Worm (Caenorhabditis elegans) whole organism, young adult: ENCODE data around the gene frm-2.

Experiments used
- B0035.1 ChIP-seq: sonication (generic microtip); optimal IDR thresholded peaks from 2 replicates; lab custom pipeline; 2016; ENCODE audit warnings: missing genetic modification characterization, mild to moderate bottlenecking, missing compliant biosample characterization, missing genotype, missing genetic modification reagents
- B0336.3 ChIP-seq: fragments of 200-800 bp; sonication (Bioruptor generic); IDR thresholded peaks from 2 replicates; pipeline ENCODE4 v1.3.6; 2022; ENCODE audit warnings: missing genetic modification characterization, missing compliant biosample characterization
- F22D6.2 ChIP-seq: sonication (generic microtip); optimal IDR thresholded peaks from 2 replicates; lab custom pipeline; 2016; ENCODE audit warnings: mild to moderate bottlenecking, missing genetic modification characterization, missing compliant biosample characterization
- F23B12.7 ChIP-seq: sonication (generic microtip); optimal IDR thresholded peaks from 2 replicates; lab custom pipeline; 2017; ENCODE audit warnings: missing genetic modification characterization, mild to moderate bottlenecking, missing compliant biosample characterization, antibody characterized with exemption, moderate library complexity; ENCODE audit not compliant: insufficient read depth
- F57C9.4 ChIP-seq: sonication (generic microtip); optimal IDR thresholded peaks from 2 replicates; lab custom pipeline; 2017; ENCODE audit warnings: mild to moderate bottlenecking, missing genetic modification characterization, missing compliant biosample characterization
- K12H6.12 ChIP-seq: fragments of 200-800 bp; sonication (Bioruptor generic); optimal IDR thresholded peaks from 2 replicates; lab custom pipeline; 2018; ENCODE audit warnings: mild to moderate bottlenecking, missing genetic modification characterization, missing compliant biosample characterization
- Y53G8AR.9 ChIP-seq: fragments of 200-800 bp; sonication (Bioruptor generic); conservative IDR thresholded peaks from 2 replicates; pipeline ENCODE4 v1.3.6; 2022; ENCODE audit warnings: missing genetic modification reagents, missing genetic modification characterization, missing compliant biosample characterization
- Y56A3A.18 ChIP-seq: fragments of 200-800 bp; sonication (Bioruptor generic); IDR thresholded peaks from 2 replicates; pipeline ENCODE4 v1.3.6; 2022; ENCODE audit warnings: missing genetic modification reagents, missing genetic modification characterization, missing compliant biosample characterization
- ZK185.1 ChIP-seq: sonication (generic microtip); optimal IDR thresholded peaks from 2 replicates; lab custom pipeline; 2016; ENCODE audit warnings: mild to moderate bottlenecking, missing genetic modification characterization, missing compliant biosample characterization; ENCODE audit not compliant: poor library complexity, severe bottlenecking
- attf-5 ChIP-seq: fragments of 200-800 bp; sonication (Bioruptor generic); optimal IDR thresholded peaks from 2 replicates; lab custom pipeline; 2018; ENCODE audit warnings: mild to moderate bottlenecking, missing genetic modification characterization, missing compliant biosample characterization
- attf-6 ChIP-seq: fragments of 200-800 bp; sonication (Bioruptor generic); IDR thresholded peaks from 2 replicates; pipeline ENCODE4 v1.3.6; 2022; ENCODE audit warnings: missing genetic modification reagents, missing genetic modification characterization, missing compliant biosample characterization
- bed-1 ChIP-seq: fragments of 200-800 bp; sonication (Bioruptor generic); IDR thresholded peaks from 2 replicates; pipeline ENCODE4 v1.3.6; 2022; ENCODE audit warnings: missing genetic modification reagents, missing genetic modification characterization, missing compliant biosample characterization
- cebp-1 ChIP-seq, 2 experiments: fragments of 200-800 bp in 1 of 2; sonication (Bioruptor generic) in 1 of 2; sonication (generic microtip) in 1 of 2; IDR thresholded peaks in 1 of 2; optimal IDR thresholded peaks in 1 of 2; 2 replicates each; pipeline versions ENCODE4 v1.3.6 to Lab custom; 2017 to 2022; ENCODE audit warnings: missing compliant biosample characterization in 2 of 2, missing genetic modification characterization in 2 of 2, mild to moderate bottlenecking in 1 of 2, missing genetic modification reagents in 1 of 2, moderate library complexity in 1 of 2
- ceh-91 ChIP-seq: fragments of 200-800 bp; sonication (Bioruptor generic); IDR thresholded peaks from 2 replicates; pipeline ENCODE4 v1.3.6; 2022; ENCODE audit warnings: missing genetic modification reagents, missing genetic modification characterization, missing compliant biosample characterization
- dox-1 ChIP-seq: fragments of 200-800 bp; sonication (Bioruptor generic); IDR thresholded peaks from 2 replicates; pipeline ENCODE4 v1.3.6; 2022; ENCODE audit warnings: missing genetic modification reagents, missing genetic modification characterization, missing compliant biosample characterization
- efl-1 ChIP-seq: fragments of 150-350 bp; optimal IDR thresholded peaks from 2 replicates; lab custom pipeline; 2014; ENCODE audit warnings: missing biosample characterization, missing genetic modification reagents, missing genetic modification characterization
- egl-18 ChIP-seq: fragments of 200-800 bp; sonication (Bioruptor generic); IDR thresholded peaks from 2 replicates; pipeline ENCODE4 v1.3.6; 2022; ENCODE audit warnings: missing genetic modification reagents, missing genetic modification characterization, missing compliant biosample characterization
- egl-44 ChIP-seq: fragments of 200-800 bp; sonication (Bioruptor generic); IDR thresholded peaks from 2 replicates; pipeline ENCODE4 v1.3.6; 2022; ENCODE audit warnings: missing genetic modification reagents, missing genetic modification characterization, missing compliant biosample characterization
- egrh-3 ChIP-seq: fragments of 200-800 bp; sonication (Bioruptor generic); IDR thresholded peaks from 2 replicates; pipeline ENCODE4 v1.3.6; 2022; ENCODE audit warnings: missing genetic modification reagents, missing genetic modification characterization, missing compliant biosample characterization
- ekl-4 ChIP-seq: fragments of 200-800 bp; sonication (Bioruptor generic); IDR thresholded peaks from 2 replicates; pipeline ENCODE4 v1.3.6; 2022; ENCODE audit warnings: missing genetic modification reagents, missing genetic modification characterization, missing compliant biosample characterization
- ets-4 ChIP-seq: fragments of 200-800 bp; sonication (Bioruptor generic); optimal IDR thresholded peaks from 2 replicates; lab custom pipeline; 2018; ENCODE audit warnings: mild to moderate bottlenecking, missing genetic modification characterization, missing compliant biosample characterization
- him-1 ChIP-seq: sonication (generic microtip); optimal IDR thresholded peaks from 2 replicates; lab custom pipeline; 2016; ENCODE audit warnings: missing genotype, missing genetic modification reagents, missing genetic modification characterization, missing compliant biosample characterization
- lin-40 ChIP-seq: sonication (generic microtip); optimal IDR thresholded peaks from 2 replicates; lab custom pipeline; 2016; ENCODE audit warnings: missing genetic modification characterization, mild to moderate bottlenecking, missing compliant biosample characterization, missing genotype, missing genetic modification reagents
- lir-1 ChIP-seq: fragments of 200-800 bp; sonication (Bioruptor generic); conservative IDR thresholded peaks from 2 replicates; pipeline ENCODE4 v1.3.6; 2022; ENCODE audit warnings: missing genetic modification reagents, missing genetic modification characterization, missing compliant biosample characterization
- nfyb-1 ChIP-seq: fragments of 200-800 bp; sonication (Bioruptor generic); IDR thresholded peaks from 2 replicates; pipeline ENCODE4 v1.3.6; 2022; ENCODE audit warnings: missing genetic modification reagents, missing genetic modification characterization, missing compliant biosample characterization
- rpc-1 ChIP-seq, 2 experiments: fragments of 150-350 bp in 1 of 2; sonication (generic microtip) in 1 of 2; optimal IDR thresholded peaks; 2 replicates each; lab custom pipeline; 2014 to 2018; ENCODE audit warnings: missing biosample characterization in 1 of 2, missing genetic modification characterization in 1 of 2, missing genetic modification reagents in 1 of 2, missing genotype in 1 of 2
- snpc-1.3 ChIP-seq: sonication (generic microtip); optimal IDR thresholded peaks from 2 replicates; lab custom pipeline; 2017; ENCODE audit warnings: missing genetic modification characterization, mild to moderate bottlenecking, missing compliant biosample characterization, antibody characterized with exemption, moderate library complexity, missing genotype, missing genetic modification reagents; ENCODE audit not compliant: insufficient read depth
- tbp1 ChIP-seq: fragments of 200-800 bp; sonication (Bioruptor generic); optimal IDR thresholded peaks from 2 replicates; lab custom pipeline; 2018; ENCODE audit warnings: mild to moderate bottlenecking, missing genetic modification characterization, missing compliant biosample characterization
- tbx-9 ChIP-seq: sonication (generic microtip); optimal IDR thresholded peaks from 2 replicates; lab custom pipeline; 2016; ENCODE audit warnings: borderline replicate concordance, missing genetic modification characterization, inconsistent platforms, missing compliant biosample characterization
- zfh-2 ChIP-seq: fragments of 200-800 bp; sonication (Bioruptor generic); conservative IDR thresholded peaks from 2 replicates; pipeline ENCODE4 v1.3.6; 2022; ENCODE audit warnings: missing genetic modification reagents, missing genetic modification characterization, missing compliant biosample characterization
- ztf-25 ChIP-seq: fragments of 200-800 bp; sonication (Bioruptor generic); IDR thresholded peaks from 2 replicates; pipeline ENCODE4 v1.3.6; 2022; ENCODE audit warnings: missing genetic modification reagents, missing genetic modification characterization, missing compliant biosample characterization
- ztf-26 ChIP-seq: sonication (generic microtip); optimal IDR thresholded peaks from 2 replicates; lab custom pipeline; 2017; ENCODE audit warnings: missing genetic modification characterization, missing compliant biosample characterization
- ztf-3 ChIP-seq: fragments of 200-800 bp; sonication (Bioruptor generic); optimal IDR thresholded peaks from 2 replicates; lab custom pipeline; 2018; ENCODE audit warnings: mild to moderate bottlenecking, missing genetic modification characterization, missing compliant biosample characterization

The frm-2 gene

ce11 chrIII:6002024-6002423 is 20.1 kb upstream of the frm-2 start:
- TF ChIP-seq ets-4 (GFP tag; lab: Kevin White, UChicago) (no peak), F57C9.4 (no peak), lir-1 (no peak), snpc-1.3 (tag; lab: Kevin White, UChicago) (no peak), dox-1 (GFP tag; lab: Robert Waterston, UW) (no peak), ztf-25 (GFP tag; lab: Robert Waterston, UW) (no peak), ZK185.1 (no peak), bed-1 (GFP tag; lab: Robert Waterston, UW) (no peak), ztf-26 (no peak), ceh-91 (GFP tag; lab: Robert Waterston, UW) (no peak), B0035.1 (tag; lab: Kevin White, UChicago) (no peak), ekl-4 (GFP tag; lab: Robert Waterston, UW) (no peak), K12H6.12 (tag; lab: Kevin White, UChicago) (no peak), egl-18 (GFP tag; lab: Robert Waterston, UW) (no peak), efl-1 (GFP tag; lab: Kevin White, UChicago) (no peak)

ce11 chrIII:5999629-6000028 is 17.7 kb upstream of the frm-2 start:
- no peak for TF ChIP-seq cebp-1 (GFP tag; IDR thresholded peaks at IDR 0.05; lab: Robert Waterston, UW)
- peak; percentile 34 for TF ChIP-seq cebp-1 (tag; optimal IDR thresholded peaks at IDR 0.05; lab: Kevin White, UChicago)
- TF ChIP-seq attf-6, result no peak
- TF ChIP-seq K12H6.12 (tag; lab: Kevin White, UChicago), result peak; percentile 35
- no peak for TF ChIP-seq Y53G8AR.9 (GFP tag; lab: Robert Waterston, UW)
- peak; percentile 6 for TF ChIP-seq lin-40
- TF ChIP-seq ztf-3 (GFP tag; lab: Kevin White, UChicago), result no peak
- TF ChIP-seq rpc-1 (optimal IDR thresholded peaks at IDR 0.05; lab: Kevin White, UChicago), result no peak
- TF ChIP-seq rpc-1 (tag; optimal IDR thresholded peaks at IDR 0.05; lab: Kevin White, UChicago), result no peak
- TF ChIP-seq attf-5 (GFP tag; lab: Kevin White, UChicago), result no peak
- no peak for TF ChIP-seq B0336.3 (GFP tag; lab: Robert Waterston, UW)
- TF ChIP-seq egrh-3 (GFP tag; lab: Robert Waterston, UW), result no peak
- no peak for TF ChIP-seq him-1 (tag; lab: Kevin White, UChicago)
- TF ChIP-seq egl-44 (GFP tag; lab: Robert Waterston, UW), result no peak

ce11 chrIII:5998640-5999039 is 16.7 kb upstream of the frm-2 start:
- TF ChIP-seq zfh-2 (GFP tag; lab: Robert Waterston, UW), result 0 out of 2 replicates have a peak, but pooled peaks have one; percentile 18
- no peak for TF ChIP-seq nfyb-1 (GFP tag; lab: Robert Waterston, UW)

ce11 chrIII:5992913-5993312 is 11.0 kb upstream of the frm-2 start, which contains the start of gene T04C9.1:
Gene T04C9.1, plus strand, starts transcription at chrIII:5993213.
- TF ChIP-seq tbx-9 (tag; lab: Kevin White, UChicago), result no peak
- no peak for TF ChIP-seq F22D6.2 (tag; lab: Kevin White, UChicago)
- TF ChIP-seq Y56A3A.18 (GFP tag; lab: Robert Waterston, UW), result no peak
- TF ChIP-seq ets-4 (GFP tag; lab: Kevin White, UChicago), result no peak
- TF ChIP-seq F23B12.7 (tag; lab: Kevin White, UChicago), result no peak
- no peak for TF ChIP-seq tbp1 (GFP tag; lab: Kevin White, UChicago)
